Worm (Caenorhabditis elegans) whole organism, early embryonic: Measurements from ENCODE around the gene alh-10.
A peak's percentile ranks its signal among the peaks of the same experiment; 100 is the strongest.

Source experiments
- B0310.2 ChIP-seq: sonication (generic microtip); optimal IDR thresholded peaks from 2 replicates; lab custom pipeline; 2016; ENCODE audit warnings: mild to moderate bottlenecking, missing genetic modification characterization, missing compliant biosample characterization
- F13C5.2 ChIP-seq: sonication (generic microtip); optimal IDR thresholded peaks from 2 replicates; lab custom pipeline; 2017; ENCODE audit warnings: mild to moderate bottlenecking, missing genetic modification characterization, inconsistent platforms, missing compliant biosample characterization
- ama-1 ChIP-seq: fragments of 150-350 bp; optimal IDR thresholded peaks from 2 replicates; lab custom pipeline; 2014
- ceh-13 ChIP-seq: fragments of 200-800 bp; sonication (Bioruptor generic); optimal IDR thresholded peaks from 2 replicates; lab custom pipeline; 2018; ENCODE audit warnings: mild to moderate bottlenecking, missing genetic modification characterization, missing compliant biosample characterization
- ceh-36 ChIP-seq: sonication (generic microtip); optimal IDR thresholded peaks from 2 replicates; lab custom pipeline; 2016; ENCODE audit warnings: missing genetic modification characterization, inconsistent platforms, missing compliant biosample characterization
- ets-7 ChIP-seq: sonication (generic microtip); optimal IDR thresholded peaks from 2 replicates; lab custom pipeline; 2016; ENCODE audit warnings: missing genotype, missing genetic modification characterization, missing compliant biosample characterization
- pes-1 ChIP-seq: fragments of 200-800 bp; sonication (Bioruptor generic); IDR thresholded peaks from 2 replicates; pipeline ENCODE4 v1.3.6; 2022; ENCODE audit warnings: missing genetic modification reagents, missing genetic modification characterization, missing compliant biosample characterization
- tbx-11 ChIP-seq: fragments of 200-800 bp; sonication (Bioruptor generic); IDR thresholded peaks from 2 replicates; pipeline ENCODE4 v1.3.6; 2022; ENCODE audit warnings: missing genetic modification characterization, missing compliant biosample characterization
- tra-4 ChIP-seq: sonication (generic microtip); optimal IDR thresholded peaks from 2 replicates; lab custom pipeline; 2017; ENCODE audit warnings: missing genetic modification characterization, missing compliant biosample characterization

- TF ChIP-seq F13C5.2 (tag; lab: Kevin White, UChicago): no peak
- TF ChIP-seq ama-1 (lab: Kevin White, UChicago): peak; percentile 17
- no peak for TF ChIP-seq ceh-36 (tag; lab: Kevin White, UChicago)
- TF ChIP-seq tbx-11: no peak
- TF ChIP-seq ets-7: no peak
- TF ChIP-seq pes-1 (GFP tag; lab: Robert Waterston, UW): no peak
- TF ChIP-seq B0310.2 (tag; lab: Kevin White, UChicago): no peak
- no peak for TF ChIP-seq tra-4 (tag; lab: Kevin White, UChicago)
- no peak for TF ChIP-seq ceh-13 (GFP tag; lab: Kevin White, UChicago)
These were observed at the start of gene alh-10 for ce11 chrX:7143515-7143914.
